Fruit fly (Drosophila melanogaster): Measurements from ENCODE around the gene CG8369.

- TF ChIP-seq psq (optimal IDR thresholded peaks at IDR 0.05) (no peak), usp (GFP tag; optimal IDR thresholded peaks at IDR 0.05) (no peak), EcR (GFP tag; optimal IDR thresholded peaks at IDR 0.05) (no peak), pan (optimal IDR thresholded peaks at IDR 0.05) (no peak), CG8478 (optimal IDR thresholded peaks at IDR 0.05) (no peak), Dll (optimal IDR thresholded peaks at IDR 0.05) (no peak)
Observed at dm6 chr3R:8850616-8851015, 28.8 kb downstream of the CG8369 start.
